Worm (Caenorhabditis elegans): ENCODE data around the gene malt-1.

Gene malt-1

ce11 chrII:6926488-6926887 lies 24.6 kb downstream of the malt-1 start (continued):
- no peak for TF ChIP-seq unc-62 (GFP tag; optimal IDR thresholded peaks at IDR 0.05 in 1 of 2)
- TF ChIP-seq unc-62 (tag; optimal IDR thresholded peaks at IDR 0.05) = no peak
- no peak for TF ChIP-seq saeg-2 (GFP tag; IDR thresholded peaks at IDR 0.05)
- 0 out of 2 replicates have a peak, but pooled peaks have one; percentile 16 for TF ChIP-seq zfp-3 (GFP tag; conservative IDR thresholded peaks at IDR 0.05)
- TF ChIP-seq mdl-1 (tag; optimal IDR thresholded peaks at IDR 0.05) = peak; percentile 61 to 91
- TF ChIP-seq nhr-77 (tag; optimal IDR thresholded peaks at IDR 0.05) = peak; percentile 56
- peak; percentile 82 for TF ChIP-seq tra-1 (GFP tag; IDR thresholded peaks at IDR 0.05)
- no peak for TF ChIP-seq lin-29 (GFP tag; IDR thresholded peaks at IDR 0.05)
- TF ChIP-seq aly-2 (tag; optimal IDR thresholded peaks at IDR 0.05) = no peak
- no peak for TF ChIP-seq skn-1 (tag; optimal IDR thresholded peaks at IDR 0.05)

ce11 chrII:6926054-6926453 lies 25.0 kb downstream of the malt-1 start:
- TF ChIP-seq egl-27 (tag; optimal IDR thresholded peaks at IDR 0.05) = no peak
- no peak for TF ChIP-seq ceh-82 (tag; optimal IDR thresholded peaks at IDR 0.05)
- TF ChIP-seq madf-9 (GFP tag; conservative IDR thresholded peaks at IDR 0.05) = peak; percentile 81
- TF ChIP-seq F37D6.2 (tag; optimal IDR thresholded peaks at IDR 0.05) = no peak
- TF ChIP-seq spr-3 (GFP tag; optimal IDR thresholded peaks at IDR 0.05) = no peak
- TF ChIP-seq R02D3.7 (tag; optimal IDR thresholded peaks at IDR 0.05) = no peak
- no peak for TF ChIP-seq fos-1 (tag; optimal IDR thresholded peaks at IDR 0.05)
- no peak for TF ChIP-seq Y5F2A.4 (GFP tag; optimal IDR thresholded peaks at IDR 0.05)

- TF ChIP-seq R02D3.7 (tag; optimal IDR thresholded peaks at IDR 0.05) (no peak), skn-1 (tag; optimal IDR thresholded peaks at IDR 0.05) (no peak), nhr-25 (tag; optimal IDR thresholded peaks at IDR 0.05; ENCODE audit: borderline replicate concordance, insufficient read depth) (no peak), sdz-12 (GFP tag; optimal IDR thresholded peaks at IDR 0.05) (no peak), pqm-1 (tag; optimal IDR thresholded peaks at IDR 0.05) (no peak), ceh-28 (tag; optimal IDR thresholded peaks at IDR 0.05) (no peak), lim-7 (GFP tag; IDR thresholded peaks at IDR 0.05) (no peak), nhr-10 (tag; optimal IDR thresholded peaks at IDR 0.05) (no peak), unc-39 (tag; optimal IDR thresholded peaks at IDR 0.05) (no peak), daf-12 (tag; optimal IDR thresholded peaks at IDR 0.05) (no peak), tra-1 (GFP tag; IDR thresholded peaks at IDR 0.05) (no peak), zfp-3 (GFP tag; conservative IDR thresholded peaks at IDR 0.05) (no peak), Y75B8A.6 (GFP tag; IDR thresholded peaks at IDR 0.05) (no peak), mdt-29 (GFP tag; IDR thresholded peaks at IDR 0.05) (no peak), cey-2 (tag; optimal IDR thresholded peaks at IDR 0.05; ENCODE audit: borderline replicate concordance, insufficient read depth) (no peak), rbr-2 (tag; optimal IDR thresholded peaks at IDR 0.05) (no peak), aha-1 (tag) (no peak), nhr-6 (tag; optimal IDR thresholded peaks at IDR 0.05) (no peak), dmd-8 (GFP tag; IDR thresholded peaks at IDR 0.05) (no peak)
These were observed 27.3 kb downstream of the malt-1 start for ce11 chrII:6923792-6924191.

- TF ChIP-seq lim-7 (GFP tag; IDR thresholded peaks at IDR 0.05) (no peak), fkh-10 (GFP tag; optimal IDR thresholded peaks at IDR 0.05) (no peak), T20F7.1 (GFP tag; optimal IDR thresholded peaks at IDR 0.05) (no peak), unc-39 (tag; optimal IDR thresholded peaks at IDR 0.05) (no peak), F26F4.8 (GFP tag; conservative IDR thresholded peaks at IDR 0.05) (no peak), nhr-28 (tag; optimal IDR thresholded peaks at IDR 0.05) (peak; percentile 97), zfp-3 (GFP tag; conservative IDR thresholded peaks at IDR 0.05) (no peak), pqm-1 (tag; optimal IDR thresholded peaks at IDR 0.05) (peak; percentile 56), ceh-20 (GFP tag; IDR thresholded peaks at IDR 0.05) (no peak), nhr-237 (tag; optimal IDR thresholded peaks at IDR 0.05) (no peak), mdl-1 (tag; optimal IDR thresholded peaks at IDR 0.05) (no peak), ztf-7 (tag; optimal IDR thresholded peaks at IDR 0.05) (no peak), ceh-62 (tag; optimal IDR thresholded peaks at IDR 0.05) (no peak), nhr-41 (GFP tag; IDR thresholded peaks at IDR 0.05) (no peak), ztf-11 (tag; optimal IDR thresholded peaks at IDR 0.05) (no peak), dve-1 (tag; optimal IDR thresholded peaks at IDR 0.05; ENCODE audit: insufficient read depth) (no peak), nhr-102 (tag; optimal IDR thresholded peaks at IDR 0.05) (peak; percentile 31), dmd-9 (GFP tag; IDR thresholded peaks at IDR 0.05) (no peak), jun-1 (tag; optimal IDR thresholded peaks at IDR 0.05) (no peak), nhr-111 (GFP tag; optimal IDR thresholded peaks at IDR 0.05) (no peak), ceh-82 (tag; optimal IDR thresholded peaks at IDR 0.05) (no peak), saeg-2 (GFP tag; IDR thresholded peaks at IDR 0.05) (no peak)
These were observed 31.7 kb downstream of the malt-1 start, which contains the start of gene B0252.1 for ce11 chrII:6919363-6919851. Gene B0252.1, plus strand, starts transcription at chrII:6919680.

All from whole organism, L4 larva.